Worm (Caenorhabditis elegans): ENCODE results near the gene fbxa-174.

fbxa-174 gene

DNA sequence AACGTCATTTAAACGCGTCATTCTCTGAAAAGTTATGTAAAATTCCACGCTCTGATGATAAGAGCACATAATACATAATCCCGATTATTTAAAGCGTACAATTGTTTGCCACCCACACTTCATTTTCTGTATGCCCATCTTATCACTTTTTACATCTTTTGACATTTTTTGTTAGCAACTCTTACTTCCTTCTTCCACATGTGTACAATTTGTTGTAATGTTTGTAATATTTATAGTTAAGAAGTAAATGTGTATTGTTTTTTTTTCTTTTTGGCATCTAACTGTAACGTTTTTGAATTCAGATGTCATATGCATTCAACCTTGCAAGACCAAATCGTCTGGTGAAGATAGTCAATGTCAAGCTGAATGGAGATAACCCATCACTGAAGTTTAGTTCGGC is 37.5 kb downstream of the fbxa-174 start, which contains the start of gene fbxa-136:
fbxa-136 (plus strand) TSS at position 301 of the 400 bp plus-strand sequence.
- TF ChIP-seq sox-4 (tag; optimal IDR thresholded peaks at IDR 0.05) (no peak), ztf-4 (tag; optimal IDR thresholded peaks at IDR 0.05) (no peak)

DNA sequence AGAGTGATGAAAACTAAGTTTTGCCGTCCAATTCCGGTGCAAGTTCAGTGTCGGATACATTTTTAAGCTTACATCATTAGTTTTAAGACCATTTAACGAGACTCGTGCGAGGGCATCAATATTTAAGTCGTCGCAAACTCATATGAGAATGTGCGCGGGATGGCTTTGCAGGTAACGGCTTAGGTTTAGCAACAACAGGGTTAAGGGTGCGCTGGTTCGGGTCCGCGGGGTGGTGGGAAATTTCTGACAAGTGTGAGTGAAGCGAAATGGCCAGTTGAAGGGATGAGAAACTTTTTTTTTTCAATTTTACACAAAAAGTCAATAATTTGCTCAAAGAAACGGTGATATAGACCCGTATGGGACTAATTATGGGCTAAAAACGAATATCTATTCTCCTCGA is 44.4 kb downstream of the fbxa-174 start:
- TF ChIP-seq ama-1 (optimal IDR thresholded peaks at IDR 0.05): no peak
- no peak for TF ChIP-seq irx-1 (tag; optimal IDR thresholded peaks at IDR 0.05)
- TF ChIP-seq lsy-2 (tag; optimal IDR thresholded peaks at IDR 0.05): no peak
- no peak for TF ChIP-seq ztf-11 (tag; optimal IDR thresholded peaks at IDR 0.05)
- TF ChIP-seq Y116A8C.19 (tag; optimal IDR thresholded peaks at IDR 0.05; ENCODE audit: borderline replicate concordance): no peak
- TF ChIP-seq skn-1 (tag; optimal IDR thresholded peaks at IDR 0.05): no peak
- TF ChIP-seq lin-35 (GFP tag; optimal IDR thresholded peaks at IDR 0.05): no peak
- TF ChIP-seq zag-1 (tag; optimal IDR thresholded peaks at IDR 0.05): no peak
- no peak for TF ChIP-seq ets-5 (GFP tag; IDR thresholded peaks at IDR 0.05)
- no peak for TF ChIP-seq ceh-63 (GFP tag; optimal IDR thresholded peaks at IDR 0.05)
- TF ChIP-seq pax-3 (tag; optimal IDR thresholded peaks at IDR 0.05): no peak

DNA sequence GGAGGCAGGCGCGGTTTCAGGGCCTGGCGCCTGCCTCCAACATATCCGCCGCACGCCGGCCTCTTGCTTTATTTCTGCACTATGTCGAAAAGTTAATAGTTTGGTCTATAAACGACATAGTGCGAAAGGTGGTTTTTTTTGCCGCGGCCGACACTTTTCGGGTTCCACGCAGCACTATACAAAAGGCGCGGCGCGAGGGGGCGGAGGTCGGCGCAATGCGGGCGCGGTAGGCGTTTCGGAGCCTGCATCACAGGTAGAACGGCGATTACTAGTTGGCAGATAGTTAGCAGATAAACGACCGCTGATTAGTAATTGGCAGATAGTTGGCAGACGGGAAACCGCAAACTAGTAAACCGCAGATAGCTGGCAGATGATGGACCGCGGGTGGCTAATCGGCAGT is 45.5 kb downstream of the fbxa-174 start:
- TF ChIP-seq nhr-12 (tag; optimal IDR thresholded peaks at IDR 0.05) (no peak), blmp-1 (tag; optimal IDR thresholded peaks at IDR 0.05) (no peak), swsn-7 (tag; optimal IDR thresholded peaks at IDR 0.05) (no peak), nhr-76 (tag; optimal IDR thresholded peaks at IDR 0.05) (no peak), rnt-1 (tag; optimal IDR thresholded peaks at IDR 0.05) (no peak), ztf-4 (tag; optimal IDR thresholded peaks at IDR 0.05) (no peak), nhr-85 (tag) (no peak), lin-39 (tag; optimal IDR thresholded peaks at IDR 0.05) (no peak), sptf-1 (tag; optimal IDR thresholded peaks at IDR 0.05) (no peak), snu-23 (GFP tag; optimal IDR thresholded peaks at IDR 0.05) (no peak), zag-1 (tag; optimal IDR thresholded peaks at IDR 0.05) (no peak), lir-3 (tag; optimal IDR thresholded peaks at IDR 0.05; ENCODE audit: poor library complexity) (no peak), dsc-1 (tag; optimal IDR thresholded peaks at IDR 0.05) (no peak), lin-15B (tag; optimal IDR thresholded peaks at IDR 0.05) (no peak), irx-1 (tag; optimal IDR thresholded peaks at IDR 0.05) (no peak), fkh-10 (GFP tag; optimal IDR thresholded peaks at IDR 0.05) (no peak), F16B12.6 (tag; optimal IDR thresholded peaks at IDR 0.05) (no peak)

DNA sequence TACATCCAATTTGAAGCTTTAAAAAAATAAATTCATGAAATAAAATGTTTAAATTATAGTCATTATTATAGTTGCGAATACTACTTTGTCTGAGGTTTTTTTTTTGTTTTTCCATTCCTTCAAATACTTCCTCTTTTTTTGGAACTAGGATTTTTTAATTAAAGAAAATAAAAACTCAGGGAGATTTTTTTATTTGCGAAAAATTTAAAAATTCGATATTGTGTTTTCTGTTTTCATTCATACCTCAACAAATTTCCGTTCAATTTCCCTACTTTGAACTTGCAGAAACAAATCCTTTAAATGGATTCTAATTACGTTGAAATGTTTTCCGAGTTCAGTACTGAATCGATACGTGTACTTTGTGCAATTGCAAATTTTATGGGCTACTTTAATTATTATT is 49.8 kb downstream of the fbxa-174 start, which contains the start of gene srw-32:
srw-32 (plus strand) TSS at position 301 of the 400 bp plus-strand sequence.
- TF ChIP-seq lin-39 (tag; optimal IDR thresholded peaks at IDR 0.05) (no peak), nhr-47 (tag; optimal IDR thresholded peaks at IDR 0.05) (no peak), skn-1 (tag; optimal IDR thresholded peaks at IDR 0.05) (no peak), egl-13 (tag; optimal IDR thresholded peaks at IDR 0.05) (no peak), vab-15 (tag; optimal IDR thresholded peaks at IDR 0.05) (no peak), zag-1 (tag; optimal IDR thresholded peaks at IDR 0.05) (no peak), pqm-1 (tag; optimal IDR thresholded peaks at IDR 0.05) (no peak)

DNA sequence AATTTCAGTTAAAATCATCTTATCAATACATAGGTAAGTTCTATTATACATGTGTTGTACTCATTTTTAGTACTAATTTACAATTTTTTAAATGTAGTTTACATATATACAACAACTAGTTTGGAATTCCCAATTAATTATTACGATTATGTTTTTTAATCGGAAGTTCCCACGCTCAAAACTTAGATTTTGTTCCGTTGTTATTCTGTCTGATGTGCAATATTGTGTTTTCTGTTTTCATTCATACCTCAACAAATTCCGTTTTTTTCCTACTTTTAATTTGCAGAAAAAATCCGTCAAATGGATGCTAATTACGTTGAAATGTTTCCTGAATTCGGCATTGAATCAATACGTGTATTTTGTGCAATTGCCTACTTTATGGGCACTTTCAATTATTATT is 52.0 kb downstream of the fbxa-174 start, which contains the start of gene srw-31:
srw-31 (plus strand) TSS at position 301 of the 400 bp plus-strand sequence.
- TF ChIP-seq nhr-237 (tag; optimal IDR thresholded peaks at IDR 0.05): no peak
- no peak for TF ChIP-seq vab-15 (tag; optimal IDR thresholded peaks at IDR 0.05)
- no peak for TF ChIP-seq fkh-8 (tag; optimal IDR thresholded peaks at IDR 0.05)
- no peak for TF ChIP-seq C34B4.2 (tag; optimal IDR thresholded peaks at IDR 0.05)
- TF ChIP-seq ama-1 (optimal IDR thresholded peaks at IDR 0.05): no peak
- TF ChIP-seq tbx-2 (tag; optimal IDR thresholded peaks at IDR 0.05): no peak
- TF ChIP-seq fkh-4 (tag; optimal IDR thresholded peaks at IDR 0.05; ENCODE audit: borderline replicate concordance): no peak
- TF ChIP-seq efl-3 (GFP tag; optimal IDR thresholded peaks at IDR 0.05): no peak
- TF ChIP-seq nhr-11 (tag; optimal IDR thresholded peaks at IDR 0.05): no peak
- no peak for TF ChIP-seq nhr-77 (tag; optimal IDR thresholded peaks at IDR 0.05)
- TF ChIP-seq lin-39 (tag; optimal IDR thresholded peaks at IDR 0.05): no peak
